Worm (Caenorhabditis elegans) whole organism, L4/young adult: ENCODE data around the gene C17B7.12.

Source experiments
- W03F9.2 ChIP-seq: fragments of 150-350 bp; optimal IDR thresholded peaks from 2 replicates; lab custom pipeline; 2014; ENCODE audit warnings: missing biosample characterization, missing genetic modification characterization
- dao-5 ChIP-seq: sonication (generic microtip); optimal IDR thresholded peaks from 2 replicates; lab custom pipeline; 2016; ENCODE audit warnings: missing genotype, missing genetic modification characterization, moderate library complexity, missing compliant biosample characterization

ce11 chrV:3394065-3394464 lies 41.0 kb downstream of the C17B7.12 start:
- no peak for TF ChIP-seq W03F9.2
- TF ChIP-seq dao-5 = no peak
